Worm (Caenorhabditis elegans): ENCODE data around the gene Y39H10A.1.

- TF ChIP-seq aly-2 (tag; optimal IDR thresholded peaks at IDR 0.05) (no peak), mdl-1 (tag; optimal IDR thresholded peaks at IDR 0.05) (no peak), dmd-4 (tag; optimal IDR thresholded peaks at IDR 0.05) (no peak), fos-1 (tag; optimal IDR thresholded peaks at IDR 0.05) (no peak), sma-3 (GFP tag; optimal IDR thresholded peaks at IDR 0.05) (no peak), elt-3 (tag; optimal IDR thresholded peaks at IDR 0.05) (no peak), blmp-1 (tag; optimal IDR thresholded peaks at IDR 0.05; ENCODE audit: insufficient read depth) (no peak)
Observed at ce11 chrV:3743172-3743626, 23.8 kb upstream of the Y39H10A.1 start, which contains the start of gene mtm-9.
